Worm (Caenorhabditis elegans): ENCODE results near the gene B0035.21.
A peak's percentile ranks its signal among the peaks of the same experiment; 100 is the strongest.

The B0035.21 gene

DNA sequence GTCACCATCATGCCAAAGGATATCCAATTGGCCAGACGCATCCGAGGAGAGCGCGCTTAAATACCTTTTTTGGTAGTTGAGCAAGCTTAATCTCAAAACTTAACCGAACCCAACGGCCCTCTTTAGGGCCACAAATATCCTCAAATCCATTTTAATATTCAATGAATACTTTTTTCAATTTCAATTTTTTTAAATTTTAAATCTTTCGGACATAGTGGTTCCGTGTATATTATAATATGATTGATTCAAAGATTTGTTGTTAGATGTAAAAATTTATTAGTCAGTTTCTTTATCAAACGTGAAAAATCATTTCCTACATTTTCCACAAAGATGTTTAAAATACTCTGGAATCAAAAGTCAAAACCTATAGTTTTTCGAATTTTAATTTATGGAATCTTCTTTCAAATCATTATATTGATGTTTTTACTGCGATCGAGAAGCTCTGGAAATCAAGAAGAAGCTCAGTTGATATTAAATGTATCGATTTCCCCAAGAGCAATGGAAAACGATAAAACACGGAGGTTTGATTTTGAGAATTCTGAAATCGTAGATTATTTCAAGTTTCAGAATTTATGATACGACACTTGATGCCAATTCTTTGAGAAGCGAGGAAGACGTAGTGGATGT, at the start of gene B0035.21:
Gene B0035.21, plus strand, starts transcription at position 322 of the 627 bp plus-strand sequence.
- TF ChIP-seq madf-3 (GFP tag; IDR thresholded peaks at IDR 0.05) = 0 out of 2 replicates have a peak, but pooled peaks have one; percentile 50
- TF ChIP-seq F39B2.1 (GFP tag; IDR thresholded peaks at IDR 0.05) = peak; percentile 85
- no peak for TF ChIP-seq nhr-80 (tag; optimal IDR thresholded peaks at IDR 0.05)
- TF ChIP-seq hsf-1 (GFP tag; IDR thresholded peaks at IDR 0.05) = peak; percentile 64
- TF ChIP-seq cebp-1 (GFP tag; IDR thresholded peaks at IDR 0.05) = no peak
- TF ChIP-seq cebp-1 (tag; optimal IDR thresholded peaks at IDR 0.05) = peak; percentile 10
- TF ChIP-seq dox-1 (GFP tag; IDR thresholded peaks at IDR 0.05) = peak; percentile 75
- TF ChIP-seq zim-3 (tag; optimal IDR thresholded peaks at IDR 0.05) = no peak
- no peak for TF ChIP-seq let-607 (tag; optimal IDR thresholded peaks at IDR 0.05)
- peak; percentile 7 for TF ChIP-seq snpc-1.3 (tag; optimal IDR thresholded peaks at IDR 0.05; ENCODE audit: insufficient read depth)
- no peak for TF ChIP-seq ceh-91 (GFP tag; IDR thresholded peaks at IDR 0.05)
- TF ChIP-seq him-1 (tag; optimal IDR thresholded peaks at IDR 0.05) = peak; percentile 81
- peak; percentile 53 for TF ChIP-seq D2030.7 (GFP tag; IDR thresholded peaks at IDR 0.05)
- no peak for TF ChIP-seq bed-1 (GFP tag; IDR thresholded peaks at IDR 0.05)
- no peak for TF ChIP-seq Y53F4B.3 (GFP tag; IDR thresholded peaks at IDR 0.05)
- no peak for TF ChIP-seq chd-7 (tag; optimal IDR thresholded peaks at IDR 0.05)
- TF ChIP-seq ekl-4 (GFP tag; IDR thresholded peaks at IDR 0.05) = peak; percentile 38; the same call in 1 of the 2 replicates
- TF ChIP-seq F33H1.4 (GFP tag; IDR thresholded peaks at IDR 0.05) = peak; percentile 22; the same call in 1 of the 2 replicates
- peak; percentile 73 for TF ChIP-seq madf-6 (GFP tag; IDR thresholded peaks at IDR 0.05)
- no peak for TF ChIP-seq bed-2 (GFP tag; IDR thresholded peaks at IDR 0.05)
- TF ChIP-seq lin-54 (GFP tag; optimal IDR thresholded peaks at IDR 0.05) = peak; percentile 27
- no peak for TF ChIP-seq die-1 (tag; optimal IDR thresholded peaks at IDR 0.05)
- TF ChIP-seq nfya-2 (GFP tag; IDR thresholded peaks at IDR 0.05) = no peak
- TF ChIP-seq Y79H2A.3 (GFP tag; conservative IDR thresholded peaks at IDR 0.05) = 0 out of 2 replicates have a peak, but pooled peaks have one; percentile 73
- TF ChIP-seq madf-10 (tag; optimal IDR thresholded peaks at IDR 0.05) = no peak
- TF ChIP-seq hmg-1.2 (GFP tag; IDR thresholded peaks at IDR 0.05) = peak; percentile 23; the same call in 1 of the 2 replicates
- 0 out of 2 replicates have a peak, but pooled peaks have one; percentile 16 for TF ChIP-seq ztf-25 (GFP tag; IDR thresholded peaks at IDR 0.05)
- peak; percentile 51; the same call in 1 of the 2 replicates for TF ChIP-seq C17E4.6 (GFP tag; IDR thresholded peaks at IDR 0.05)
- TF ChIP-seq xnd-1 (tag; optimal IDR thresholded peaks at IDR 0.05) = no peak
- no peak for TF ChIP-seq nhr-27 (tag; optimal IDR thresholded peaks at IDR 0.05)
- TF ChIP-seq B0035.1 (tag; optimal IDR thresholded peaks at IDR 0.05) = no peak
- 0 out of 2 replicates have a peak, but pooled peaks have one; percentile 15 for TF ChIP-seq B0019.2 (GFP tag; conservative IDR thresholded peaks at IDR 0.05)
- TF ChIP-seq Y53G8AR.9 (GFP tag; conservative IDR thresholded peaks at IDR 0.05) = peak; percentile 76
- TF ChIP-seq madf-8 (GFP tag; conservative IDR thresholded peaks at IDR 0.05) = peak; percentile 29; the same call in 1 of the 2 replicates
- TF ChIP-seq attf-6 (GFP tag; IDR thresholded peaks at IDR 0.05) = peak; percentile 84
- TF ChIP-seq rcor-1 (GFP tag; IDR thresholded peaks at IDR 0.05) = peak; percentile 59; the same call in 1 of the 2 replicates
- 0 out of 2 replicates have a peak, but pooled peaks have one; percentile 43 for TF ChIP-seq egl-44 (GFP tag; IDR thresholded peaks at IDR 0.05)
- no peak for TF ChIP-seq gei-17 (GFP tag; optimal IDR thresholded peaks at IDR 0.05)
- TF ChIP-seq lsy-27 (tag; optimal IDR thresholded peaks at IDR 0.05; ENCODE audit: borderline replicate concordance, insufficient read depth) = no peak
- TF ChIP-seq lin-26 (GFP tag; IDR thresholded peaks at IDR 0.05) = peak; percentile 87
- TF ChIP-seq Y95B8A.8 (GFP tag; IDR thresholded peaks at IDR 0.05) = peak; percentile 70; the same call in 1 of the 2 replicates
- TF ChIP-seq fkh-3 (tag; optimal IDR thresholded peaks at IDR 0.05) = no peak
- TF ChIP-seq F57C9.4 (tag; optimal IDR thresholded peaks at IDR 0.05) = no peak
- no peak for TF ChIP-seq dpff-1 (tag; optimal IDR thresholded peaks at IDR 0.05)

Measured in whole organism, young adult.